Worm (Caenorhabditis elegans): ENCODE measurements around the gene T15B12.1.

The T15B12.1 gene

DNA sequence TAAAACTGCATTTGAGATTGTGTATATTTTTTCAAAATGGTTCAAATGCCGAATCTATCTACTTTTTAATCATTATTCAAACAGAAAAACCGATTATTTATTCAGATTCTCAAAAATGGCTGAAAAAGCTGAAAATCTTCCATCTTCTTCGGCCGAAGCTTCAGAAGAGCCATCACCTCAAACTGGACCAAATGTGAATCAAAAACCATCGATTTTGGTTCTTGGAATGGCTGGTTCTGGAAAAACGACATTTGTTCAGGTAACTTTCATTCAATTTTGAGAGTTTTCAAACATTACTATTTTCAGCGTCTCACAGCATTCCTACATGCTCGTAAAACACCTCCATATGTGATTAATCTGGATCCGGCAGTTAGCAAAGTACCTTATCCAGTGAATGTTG, 29.1 kb upstream of the T15B12.1 start, which contains the start of gene gop-2:
TSS of gene gop-2 (plus strand) at position 106 of the 400 bp plus-strand sequence.
- TF ChIP-seq sptf-1 (tag; optimal IDR thresholded peaks at IDR 0.05), result no peak
- no peak for TF ChIP-seq flh-1 (GFP tag; optimal IDR thresholded peaks at IDR 0.05)
- TF ChIP-seq unc-120 (tag; optimal IDR thresholded peaks at IDR 0.05; ENCODE audit: poor library complexity, severe bottlenecking), result no peak
- no peak for TF ChIP-seq mep-1 (tag; optimal IDR thresholded peaks at IDR 0.05)
- no peak for TF ChIP-seq ces-1 (GFP tag; optimal IDR thresholded peaks at IDR 0.05)

DNA sequence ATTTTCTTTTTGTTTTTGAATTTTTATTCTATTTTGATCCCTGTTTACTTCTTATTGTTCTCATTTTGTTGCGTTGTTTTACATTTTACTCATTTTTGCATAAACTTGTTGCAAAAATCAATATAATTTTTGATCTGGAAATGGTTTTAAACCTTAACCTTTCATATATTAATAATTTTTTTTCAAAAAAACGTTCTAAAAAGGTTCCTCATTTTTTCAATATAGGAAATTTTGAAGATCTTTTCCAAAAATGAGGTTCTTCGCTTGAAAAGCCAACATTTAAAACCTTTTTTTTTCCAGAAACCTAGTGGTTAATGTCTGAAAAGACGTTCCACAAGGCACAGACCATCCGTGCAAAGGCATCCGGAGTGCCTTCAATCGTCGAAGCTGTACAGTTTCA, 27.6 kb upstream of the T15B12.1 start, which contains the start of gene gop-3:
TSS of gene gop-3 (plus strand) at position 301 of the 400 bp plus-strand sequence.
- TF ChIP-seq cnd-1 (tag; optimal IDR thresholded peaks at IDR 0.05) (no peak), hlh-1 (tag; optimal IDR thresholded peaks at IDR 0.05) (no peak), elt-1 (tag; optimal IDR thresholded peaks at IDR 0.05; ENCODE audit: borderline replicate concordance, insufficient read depth) (no peak), nhr-28 (tag; optimal IDR thresholded peaks at IDR 0.05) (no peak)

DNA sequence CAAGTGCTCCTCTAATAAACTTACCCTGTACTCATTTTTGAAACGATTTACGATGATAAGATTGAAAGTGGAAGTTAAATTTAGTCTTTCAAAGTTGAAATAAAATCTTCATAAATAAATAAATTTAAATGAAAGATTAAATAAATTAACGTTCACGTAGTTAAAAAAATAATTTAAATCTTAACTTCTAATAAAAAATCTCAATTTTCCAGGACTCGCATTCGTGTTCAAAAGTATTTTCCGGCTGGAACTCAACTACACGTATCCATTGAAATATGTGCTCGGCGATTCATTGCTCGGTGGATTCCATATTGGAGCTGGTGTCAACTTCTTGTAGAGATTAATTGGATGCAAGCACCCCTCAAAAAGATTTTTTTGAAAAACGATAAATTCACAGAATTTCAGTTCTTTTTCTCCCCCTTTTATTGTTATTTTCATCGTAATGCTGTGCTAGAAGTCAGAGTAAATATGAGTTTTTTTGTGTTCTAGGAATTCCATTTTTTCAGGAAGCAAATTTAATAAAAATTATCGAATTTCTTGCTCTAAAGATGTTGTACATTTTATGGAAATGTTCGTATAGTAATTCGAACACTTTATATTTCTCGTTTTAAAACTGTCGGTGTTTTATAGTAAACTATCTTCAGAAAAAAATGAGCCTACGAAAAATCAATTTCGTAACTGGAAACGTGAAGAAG, 24.5 kb upstream of the T15B12.1 start, which contains the start of the genes C34E10.9 and hap-1:
TSS of gene C34E10.9 (minus strand) at position 101 of the 695 bp plus-strand sequence.
TSS of gene hap-1 (plus strand) at position 645 of the 695 bp plus-strand sequence.
- no peak for TF ChIP-seq cnd-1 (tag; optimal IDR thresholded peaks at IDR 0.05)

DNA sequence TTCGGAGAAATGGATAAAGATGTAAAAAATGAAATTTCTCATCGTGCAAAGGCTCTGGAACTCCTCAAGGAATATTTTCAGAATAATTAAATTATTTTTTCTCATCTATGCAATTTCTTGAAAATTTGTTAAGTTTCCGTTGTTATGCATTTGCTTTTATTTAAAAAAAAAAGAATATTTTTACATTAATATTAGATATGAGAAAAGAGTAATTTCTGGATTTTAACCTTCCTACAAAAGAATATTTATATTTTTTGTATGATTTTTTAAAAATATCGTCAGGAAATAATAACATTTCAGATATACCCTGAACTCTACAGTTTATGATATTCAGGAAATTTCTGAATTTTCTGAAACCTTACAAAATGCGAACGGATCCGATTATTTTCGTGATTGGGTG, 23.2 kb upstream of the T15B12.1 start, which contains the start of gene gro-1:
TSS of gene gro-1 (plus strand) at position 301 of the 400 bp plus-strand sequence.
- TF ChIP-seq mab-5 (tag; optimal IDR thresholded peaks at IDR 0.05) (no peak), ztf-11 (tag; optimal IDR thresholded peaks at IDR 0.05) (no peak), M03D4.4 (tag; optimal IDR thresholded peaks at IDR 0.05) (no peak), hlh-1 (tag; optimal IDR thresholded peaks at IDR 0.05) (no peak)

DNA sequence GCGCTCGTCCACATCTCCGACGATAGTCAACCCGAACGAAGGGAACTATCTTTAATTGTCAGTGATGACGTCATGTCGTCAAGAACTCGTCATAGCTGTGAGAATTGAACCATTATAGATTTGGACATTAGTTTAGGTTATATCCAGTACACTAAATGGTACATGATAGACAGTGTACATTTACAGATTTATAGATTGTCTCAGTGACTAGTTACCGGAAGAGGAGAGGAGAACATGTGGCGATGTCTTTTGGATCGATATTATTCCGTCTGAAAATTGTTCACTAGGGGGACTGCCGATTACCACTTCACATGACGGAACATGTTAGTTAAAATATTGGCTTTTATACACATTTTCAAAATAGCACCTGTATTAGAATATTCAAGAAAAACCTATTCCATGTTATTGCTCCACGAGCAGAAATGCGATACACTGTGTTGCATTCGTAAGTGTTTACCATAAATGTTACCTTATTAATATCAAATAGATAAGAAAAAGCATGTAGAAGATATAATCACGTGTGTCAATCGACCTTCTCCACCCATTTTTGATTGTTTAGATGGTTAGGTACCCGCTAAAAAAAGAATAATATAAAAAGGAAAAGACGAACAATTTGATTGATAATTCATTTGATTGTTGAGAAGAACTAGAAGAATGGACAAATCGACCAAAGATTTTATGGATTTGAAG, 20.6 kb upstream of the T15B12.1 start, which contains the start of gene ZC395.5:
TSS of gene ZC395.5 (plus strand) at position 632 of the 690 bp plus-strand sequence.
- TF ChIP-seq pha-4 (tag; optimal IDR thresholded peaks at IDR 0.05) (no peak), zip-8 (tag; optimal IDR thresholded peaks at IDR 0.05) (peak; percentile 11)

DNA sequence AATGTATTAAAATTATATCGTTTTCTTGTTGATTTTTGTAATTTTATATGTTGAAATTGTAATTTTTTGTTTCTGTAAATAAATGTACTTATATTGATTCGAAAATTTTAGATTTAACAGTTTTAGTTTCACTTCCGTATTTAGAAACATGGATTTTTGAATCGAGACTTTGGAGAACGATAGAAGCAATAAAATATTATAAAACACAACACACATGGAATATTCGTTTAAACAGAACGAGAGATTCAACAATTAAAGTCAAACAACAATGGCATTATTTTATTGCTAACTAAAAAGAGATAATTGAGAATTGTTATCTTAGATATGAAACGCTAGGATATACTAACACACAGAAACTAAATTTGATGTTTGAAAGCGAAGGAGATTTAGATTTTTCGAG, 19.5 kb upstream of the T15B12.1 start:
- no peak for TF ChIP-seq elt-3 (tag; optimal IDR thresholded peaks at IDR 0.05)
- no peak for TF ChIP-seq unc-39 (tag; optimal IDR thresholded peaks at IDR 0.05)
- no peak for TF ChIP-seq lin-32 (GFP tag; optimal IDR thresholded peaks at IDR 0.05)
- no peak for TF ChIP-seq drap-1 (GFP tag; optimal IDR thresholded peaks at IDR 0.05)
- no peak for TF ChIP-seq mep-1 (tag; optimal IDR thresholded peaks at IDR 0.05)
- TF ChIP-seq bed-3 (GFP tag; optimal IDR thresholded peaks at IDR 0.05), result no peak
- TF ChIP-seq ceh-83 (GFP tag; optimal IDR thresholded peaks at IDR 0.05), result no peak
- no peak for TF ChIP-seq pha-4 (tag; optimal IDR thresholded peaks at IDR 0.05)
- no peak for TF ChIP-seq nhr-237 (tag; optimal IDR thresholded peaks at IDR 0.05)
- TF ChIP-seq elt-1 (tag; optimal IDR thresholded peaks at IDR 0.05; ENCODE audit: borderline replicate concordance, insufficient read depth), result no peak
- no peak for TF ChIP-seq ceh-39 (tag; optimal IDR thresholded peaks at IDR 0.05)

DNA sequence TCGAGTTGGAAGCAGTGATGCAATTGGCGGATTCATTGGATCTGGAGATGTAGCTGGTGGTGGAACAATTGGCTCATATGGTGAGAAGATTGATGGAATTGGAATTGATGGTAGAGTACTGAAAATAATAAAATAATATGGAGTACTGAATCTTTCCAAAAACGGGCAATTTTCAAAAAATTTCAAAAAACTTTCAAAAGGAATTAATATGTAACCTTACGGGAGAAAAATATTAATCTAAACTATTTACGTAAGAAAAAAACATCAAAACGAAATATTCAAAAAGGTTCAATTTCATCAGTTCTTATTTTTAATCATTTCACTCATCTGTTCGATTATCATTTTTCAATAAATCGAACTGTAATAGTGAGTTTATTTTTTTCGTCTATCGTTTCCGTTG, 18.2 kb upstream of the T15B12.1 start, which contains the start of gene ZC395.4:
TSS of gene ZC395.4 (plus strand) at position 301 of the 400 bp plus-strand sequence.
- TF ChIP-seq pha-4 (tag; optimal IDR thresholded peaks at IDR 0.05), result no peak
- TF ChIP-seq tbx-8 (GFP tag; optimal IDR thresholded peaks at IDR 0.05), result no peak

DNA sequence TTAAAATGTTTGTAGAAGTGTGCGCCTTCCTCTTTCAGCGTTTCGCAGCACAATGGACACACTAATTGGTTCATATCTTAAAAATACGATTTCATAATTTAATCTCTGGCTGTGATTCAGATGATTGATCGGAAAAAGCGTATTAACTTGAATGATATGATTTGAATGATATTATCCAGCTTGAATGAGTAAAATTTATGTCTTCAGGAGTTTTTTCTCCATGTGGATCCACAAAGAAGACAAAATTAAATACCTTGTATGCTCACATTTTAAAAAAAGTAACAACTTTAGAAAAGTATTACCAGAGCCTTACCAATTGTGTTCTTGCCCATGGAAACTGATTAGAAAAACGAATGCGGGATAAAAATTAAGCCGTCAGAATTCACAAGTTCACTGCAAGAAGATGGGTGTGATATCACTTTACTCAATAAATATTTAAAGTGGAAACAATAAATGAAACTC, 14.6 kb upstream of the T15B12.1 start, which contains the start of gene ztf-8:
TSS of gene ztf-8 (minus strand) at position 76 of the 462 bp plus-strand sequence.
- TF ChIP-seq ces-1 (GFP tag; optimal IDR thresholded peaks at IDR 0.05), result peak; percentile 3
- no peak for TF ChIP-seq ceh-39 (tag; optimal IDR thresholded peaks at IDR 0.05)

Measured in whole organism, mixed stage, embryonic.